Worm (Caenorhabditis elegans) whole organism, late embryonic: Measurements from ENCODE around the gene F56D2.3.

Experiments used
- ama-1 ChIP-seq: fragments of 150-350 bp; optimal IDR thresholded peaks from 2 replicates; lab custom pipeline; 2014
- ceh-24 ChIP-seq: sonication (generic microtip); optimal IDR thresholded peaks from 2 replicates; lab custom pipeline; 2016; ENCODE audit warnings: mild to moderate bottlenecking, missing genetic modification characterization, missing compliant biosample characterization
- ceh-48 ChIP-seq: sonication (generic microtip); optimal IDR thresholded peaks from 2 replicates; lab custom pipeline; 2016; ENCODE audit warnings: missing genetic modification characterization, inconsistent platforms, missing compliant biosample characterization
- elt-2 ChIP-seq: sonication (generic microtip); optimal IDR thresholded peaks from 2 replicates; lab custom pipeline; 2016; ENCODE audit warnings: missing genetic modification reagents, missing genetic modification characterization, missing compliant biosample characterization
- fkh-10 ChIP-seq: fragments of 150-350 bp; optimal IDR thresholded peaks from 2 replicates; lab custom pipeline; 2014; ENCODE audit warnings: missing biosample characterization, missing genetic modification reagents, missing genetic modification characterization
- npax-4 ChIP-seq: sonication (generic microtip); optimal IDR thresholded peaks from 2 replicates; lab custom pipeline; 2016; ENCODE audit warnings: missing genetic modification characterization, missing compliant biosample characterization
- pha-2 ChIP-seq: sonication (generic microtip); optimal IDR thresholded peaks from 2 replicates; lab custom pipeline; 2017; ENCODE audit warnings: mild to moderate bottlenecking, missing genetic modification characterization, missing compliant biosample characterization
- pha-4 ChIP-seq: fragments of 150-350 bp; optimal IDR thresholded peaks from 2 replicates; lab custom pipeline; 2018; ENCODE audit warnings: missing biosample characterization, missing genetic modification reagents, missing genetic modification characterization
- tbx-2 ChIP-seq: sonication (generic microtip); optimal IDR thresholded peaks from 2 replicates; lab custom pipeline; 2016; ENCODE audit warnings: missing genetic modification characterization, missing compliant biosample characterization

DNA sequence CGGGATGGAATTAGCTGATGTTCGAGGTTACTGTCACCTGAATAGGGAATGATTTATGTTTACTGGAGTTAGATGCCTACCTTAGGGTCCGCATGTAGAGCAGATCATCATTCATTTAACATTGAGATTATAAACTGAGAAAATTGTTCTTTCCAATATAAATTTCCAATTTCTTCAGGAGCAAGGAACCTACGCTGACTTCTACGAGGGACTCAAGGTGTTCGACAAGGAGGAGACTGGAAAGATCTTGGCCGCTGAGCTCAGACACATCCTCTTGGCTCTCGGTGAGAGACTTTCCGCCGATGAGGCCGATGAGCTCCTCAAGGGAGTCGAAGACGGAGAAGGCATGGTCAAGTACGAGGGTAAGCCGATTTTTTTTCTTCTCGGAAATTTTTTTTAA, 18.3 kb upstream of the F56D2.3 start:
- TF ChIP-seq fkh-10 (GFP tag; lab: Kevin White, UChicago), result no peak
- no peak for TF ChIP-seq pha-2
- no peak for TF ChIP-seq tbx-2 (tag; lab: Kevin White, UChicago)
- no peak for TF ChIP-seq npax-4 (tag; lab: Kevin White, UChicago)
- TF ChIP-seq ceh-24 (tag; lab: Kevin White, UChicago), result no peak
- TF ChIP-seq pha-4 (tag; lab: Kevin White, UChicago), result no peak
- no peak for TF ChIP-seq ceh-48 (tag; lab: Kevin White, UChicago)
- TF ChIP-seq ama-1 (lab: Kevin White, UChicago), result no peak
- no peak for TF ChIP-seq elt-2
